Fruit fly (Drosophila melanogaster) Kc167 (cell line): ENCODE data around the gene CG14515.

Experiments
- h ChIP-seq: fragments of >200 bp; optimal IDR thresholded peaks from 3 replicates; lab custom pipeline; 2018; ENCODE audit warnings: missing external identifiers
- psq ChIP-seq: fragments of >200 bp; optimal IDR thresholded peaks from 2 replicates; lab custom pipeline; 2017; ENCODE audit warnings: missing external identifiers
- ttk ChIP-seq: sonication (Bioruptor generic); optimal IDR thresholded peaks from 2 replicates; lab custom pipeline; 2017; ENCODE audit warnings: missing external identifiers

dm6 chr3R:29214982-29215533 is 17.7 kb downstream of the CG14515 start:
- TF ChIP-seq h (lab: Kevin White, UChicago) (no peak), ttk (lab: Kevin White, UChicago) (no peak), psq (lab: Kevin White, UChicago) (no peak)
